Worm (Caenorhabditis elegans): ENCODE data around the gene dao-4.

ce11 chrX:10049160-10049559, 25.9 kb upstream of the dao-4 start, which contains the start of gene gnrr-3:
- TF ChIP-seq ceh-18 (tag; optimal IDR thresholded peaks at IDR 0.05): no peak
- TF ChIP-seq nfya-1 (tag; optimal IDR thresholded peaks at IDR 0.05): no peak
- no peak for TF ChIP-seq dve-1 (tag; optimal IDR thresholded peaks at IDR 0.05)
- no peak for TF ChIP-seq nhr-11 (tag; optimal IDR thresholded peaks at IDR 0.05)
- TF ChIP-seq pha-4 (tag; optimal IDR thresholded peaks at IDR 0.05): no peak
- no peak for TF ChIP-seq hlh-8 (tag; optimal IDR thresholded peaks at IDR 0.05)
- no peak for TF ChIP-seq F13H6.1 (tag; optimal IDR thresholded peaks at IDR 0.05)
- no peak for TF ChIP-seq odd-2 (tag; optimal IDR thresholded peaks at IDR 0.05)
- no peak for TF ChIP-seq elt-2 (tag; optimal IDR thresholded peaks at IDR 0.05)
